Worm (Caenorhabditis elegans) whole organism, L2 larva: Measurements from ENCODE around the gene sfxn-1.4.

Experiments used
- ama-1 ChIP-seq: fragments of 150-350 bp; optimal IDR thresholded peaks from 2 replicates; lab custom pipeline; 2018; ENCODE audit warnings: inconsistent platforms
- egl-27 ChIP-seq: sonication (generic microtip); optimal IDR thresholded peaks from 3 replicates; lab custom pipeline; 2017; ENCODE audit warnings: missing biosample characterization, missing genetic modification reagents, missing genetic modification characterization
- elt-1 ChIP-seq: fragments of 150-350 bp; optimal IDR thresholded peaks from 2 replicates; lab custom pipeline; 2014; ENCODE audit warnings: missing biosample characterization, missing genetic modification characterization
- elt-3 ChIP-seq: sonication (generic microtip); optimal IDR thresholded peaks from 2 replicates; lab custom pipeline; 2017; ENCODE audit warnings: missing biosample characterization, missing genetic modification characterization
- lsy-2 ChIP-seq, 2 experiments: fragments of 150-350 bp in 1 of 2; sonication (generic microtip) in 1 of 2; optimal IDR thresholded peaks; 2 replicates each; lab custom pipeline; 2014 to 2017; ENCODE audit warnings: missing biosample characterization in 2 of 2, missing genetic modification characterization in 2 of 2
- mdl-1 ChIP-seq, 2 experiments: fragments of 150-350 bp in 1 of 2; sonication (generic microtip) in 1 of 2; optimal IDR thresholded peaks; 2 replicates each; lab custom pipeline; 2017; ENCODE audit warnings: missing biosample characterization in 2 of 2, missing genetic modification characterization in 2 of 2
- nhr-12 ChIP-seq: fragments of 150-350 bp; optimal IDR thresholded peaks from 2 replicates; lab custom pipeline; 2014; ENCODE audit warnings: missing biosample characterization, missing genetic modification characterization
- peb-1 ChIP-seq: fragments of 150-350 bp; optimal IDR thresholded peaks from 2 replicates; lab custom pipeline; 2014; ENCODE audit warnings: missing biosample characterization, missing genetic modification characterization
- unc-39 ChIP-seq: fragments of 150-350 bp; optimal IDR thresholded peaks from 2 replicates; lab custom pipeline; 2014; ENCODE audit warnings: missing biosample characterization, missing genetic modification characterization
- zag-1 ChIP-seq: fragments of 150-350 bp; optimal IDR thresholded peaks from 2 replicates; lab custom pipeline; 2014; ENCODE audit warnings: missing biosample characterization, missing genetic modification characterization
- ztf-11 ChIP-seq: sonication (generic microtip); optimal IDR thresholded peaks from 2 replicates; lab custom pipeline; 2017; ENCODE audit warnings: missing biosample characterization, missing genetic modification characterization

DNA sequence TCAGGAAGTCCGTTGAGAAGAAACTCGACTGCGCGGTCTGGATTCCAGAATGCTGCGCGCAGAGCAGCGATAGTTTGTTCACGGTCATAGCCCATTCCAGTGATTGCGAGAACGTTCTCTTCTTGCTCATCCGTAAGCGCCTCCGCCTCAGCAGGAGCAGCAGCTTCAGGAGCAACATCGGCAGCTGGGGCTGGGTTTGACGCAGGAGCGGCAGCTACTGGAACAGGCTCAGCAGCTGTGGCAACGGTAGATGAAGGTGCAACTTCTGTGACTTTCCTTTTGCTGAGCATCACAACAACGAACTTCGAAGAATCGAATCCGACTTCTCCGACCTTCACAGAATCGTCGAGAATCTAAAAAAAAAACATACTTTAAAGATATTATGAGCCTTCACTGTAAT lies 28.9 kb downstream of the sfxn-1.4 start:
- no peak for TF ChIP-seq ztf-11 (tag; lab: Kevin White, UChicago)
- no peak for TF ChIP-seq peb-1 (tag; lab: Kevin White, UChicago)
- no peak for TF ChIP-seq elt-1 (tag; lab: Kevin White, UChicago)
- TF ChIP-seq unc-39 (tag; lab: Kevin White, UChicago) = no peak
- TF ChIP-seq ama-1 = no peak
- TF ChIP-seq mdl-1 (tag; optimal IDR thresholded peaks at IDR 0.05; lab: Kevin White, UChicago) = no peak
- TF ChIP-seq lsy-2 (tag; optimal IDR thresholded peaks at IDR 0.05; lab: Kevin White, UChicago) = no peak
- TF ChIP-seq zag-1 (tag; lab: Kevin White, UChicago) = no peak
- no peak for TF ChIP-seq nhr-12
- TF ChIP-seq egl-27 = no peak
- no peak for TF ChIP-seq elt-3 (tag; lab: Kevin White, UChicago)
